Worm (Caenorhabditis elegans): Measurements from ENCODE around the gene ergi-2.

ce11 chrX:14954548-14954947, 52.6 kb downstream of the ergi-2 start, which contains the start of gene pag-3:
- no peak for TF ChIP-seq blmp-1 (tag; optimal IDR thresholded peaks at IDR 0.05)
- no peak for TF ChIP-seq nhr-77 (tag; optimal IDR thresholded peaks at IDR 0.05)
- no peak for TF ChIP-seq snpc-4 (tag; optimal IDR thresholded peaks at IDR 0.05)
- no peak for TF ChIP-seq fkh-4 (tag; optimal IDR thresholded peaks at IDR 0.05; ENCODE audit: borderline replicate concordance)
- TF ChIP-seq fkh-10 (GFP tag; optimal IDR thresholded peaks at IDR 0.05) = no peak
- TF ChIP-seq ztf-11 (tag; optimal IDR thresholded peaks at IDR 0.05) = no peak
- no peak for TF ChIP-seq efl-1 (optimal IDR thresholded peaks at IDR 0.05)
- no peak for TF ChIP-seq efl-1 (GFP tag; optimal IDR thresholded peaks at IDR 0.05 in 1 of 2)
- no peak for TF ChIP-seq sptf-1 (tag; optimal IDR thresholded peaks at IDR 0.05)
- no peak for TF ChIP-seq lin-13 (GFP tag; optimal IDR thresholded peaks at IDR 0.05)
- no peak for TF ChIP-seq nhr-47 (tag; optimal IDR thresholded peaks at IDR 0.05)
- no peak for TF ChIP-seq sox-4 (tag; optimal IDR thresholded peaks at IDR 0.05)
